Worm (Caenorhabditis elegans) whole organism, L2 larva: ENCODE data around the gene clh-3.

Experiments
- egl-27 ChIP-seq: sonication (generic microtip); optimal IDR thresholded peaks from 3 replicates; lab custom pipeline; 2017; ENCODE audit warnings: missing biosample characterization, missing genetic modification reagents, missing genetic modification characterization
- mdl-1 ChIP-seq, 2 experiments: fragments of 150-350 bp in 1 of 2; sonication (generic microtip) in 1 of 2; optimal IDR thresholded peaks; 2 replicates each; lab custom pipeline; 2017; ENCODE audit warnings: missing biosample characterization in 2 of 2, missing genetic modification characterization in 2 of 2

ce11 chrII:7236937-7237336 is 11.2 kb upstream of the clh-3 start:
- TF ChIP-seq egl-27 (tag; lab: Kevin White, UChicago) (no peak), mdl-1 (tag; optimal IDR thresholded peaks at IDR 0.05; lab: Kevin White, UChicago) (no peak)
